Worm (Caenorhabditis elegans): ENCODE measurements around the gene nlp-22.

ce11 chrX:2341989-2342388, at the start of gene nlp-22:
- TF ChIP-seq ztf-25 (GFP tag; IDR thresholded peaks at IDR 0.05) (no peak), unc-62 (GFP tag; optimal IDR thresholded peaks at IDR 0.05) (no peak), F55B11.4 (tag; optimal IDR thresholded peaks at IDR 0.05; ENCODE audit: borderline replicate concordance, insufficient read depth) (no peak), egl-44 (GFP tag; IDR thresholded peaks at IDR 0.05) (no peak), ceh-58 (GFP tag; IDR thresholded peaks at IDR 0.05) (no peak), ama-1 (optimal IDR thresholded peaks at IDR 0.05) (no peak), ama-1 (GFP tag; optimal IDR thresholded peaks at IDR 0.05) (no peak), snpc-4 (GFP tag; optimal IDR thresholded peaks at IDR 0.05) (no peak), snpc-4 (tag; optimal IDR thresholded peaks at IDR 0.05) (no peak), dpff-1 (tag; optimal IDR thresholded peaks at IDR 0.05) (no peak), madf-8 (GFP tag; conservative IDR thresholded peaks at IDR 0.05) (no peak), mcd-1 (GFP tag; IDR thresholded peaks at IDR 0.05) (no peak), ztf-28 (GFP tag; IDR thresholded peaks at IDR 0.05) (no peak)

Data from whole organism, young adult.